Fruit fly (Drosophila melanogaster) whole organism, embryonic: ENCODE results near the gene sif.
A peak's percentile ranks its signal among the peaks of the same experiment; 100 is the strongest.

Experiments used
- BtbVII ChIP-seq: fragments of 200-800 bp; sonication (Bioruptor generic); optimal IDR thresholded peaks from 3 replicates; lab custom pipeline; 2017; ENCODE audit warnings: missing biosample characterization, mild to moderate bottlenecking, missing genetic modification characterization
- CG10147 ChIP-seq: fragments of 200-800 bp; sonication (Bioruptor generic); optimal IDR thresholded peaks from 2 replicates; lab custom pipeline; 2019; ENCODE audit warnings: missing biosample characterization, mild to moderate bottlenecking, missing genetic modification characterization, moderate library complexity
- CG10267 ChIP-seq: fragments of 200-800 bp; sonication (Bioruptor generic); optimal IDR thresholded peaks from 2 replicates; lab custom pipeline; 2018; ENCODE audit warnings: missing biosample characterization, mild to moderate bottlenecking, missing genetic modification characterization, moderate library complexity
- CG10979 ChIP-seq: fragments of 200-800 bp; sonication (Bioruptor generic); optimal IDR thresholded peaks from 2 replicates; lab custom pipeline; 2018; ENCODE audit warnings: missing biosample characterization, mild to moderate bottlenecking, missing genetic modification characterization, moderate library complexity
- CG11085 ChIP-seq: fragments of 200-800 bp; sonication (Bioruptor generic); IDR thresholded peaks from 2 replicates; pipeline ENCODE4 v1.3.6; 2022; ENCODE audit warnings: missing biosample characterization, missing genetic modification characterization
- CG12299 ChIP-seq: fragments of 200-800 bp; sonication (Bioruptor generic); optimal IDR thresholded peaks from 2 replicates; lab custom pipeline; 2018; ENCODE audit warnings: missing biosample characterization, mild to moderate bottlenecking, missing genetic modification characterization
- CG14710 ChIP-seq: fragments of 200-800 bp; sonication (Bioruptor generic); optimal IDR thresholded peaks from 3 replicates; lab custom pipeline; 2019; ENCODE audit warnings: missing biosample characterization, mild to moderate bottlenecking, missing genetic modification characterization, moderate library complexity
- CG17361 ChIP-seq: fragments of 200-800 bp; sonication (Bioruptor generic); IDR thresholded peaks from 3 replicates; pipeline ENCODE4 v1.3.6; 2022; ENCODE audit warnings: missing biosample characterization, missing genetic modification characterization
- CG18619 ChIP-seq: fragments of 200-800 bp; sonication (Bioruptor generic); optimal IDR thresholded peaks from 3 replicates; lab custom pipeline; 2017; ENCODE audit warnings: missing biosample characterization, mild to moderate bottlenecking, missing genetic modification characterization
- CG2678 ChIP-seq: fragments of 200-800 bp; sonication (Bioruptor generic); optimal IDR thresholded peaks from 3 replicates; lab custom pipeline; 2019; ENCODE audit warnings: missing biosample characterization, mild to moderate bottlenecking, missing genetic modification characterization, moderate library complexity
- CG2712 ChIP-seq: fragments of 200-800 bp; optimal IDR thresholded peaks from 3 replicates; lab custom pipeline; 2019; ENCODE audit warnings: missing biosample characterization, mild to moderate bottlenecking, missing genetic modification characterization, moderate library complexity
- CG31441 ChIP-seq: fragments of 200-800 bp; sonication (Bioruptor generic); IDR thresholded peaks from 2 replicates; pipeline ENCODE4 v1.3.6; 2022; ENCODE audit warnings: missing biosample characterization, missing genetic modification characterization
- CG3281 ChIP-seq: fragments of 200-800 bp; sonication (Bioruptor generic); optimal IDR thresholded peaks from 3 replicates; lab custom pipeline; 2017; ENCODE audit warnings: missing biosample characterization, mild to moderate bottlenecking, missing genetic modification characterization
- CG6654 ChIP-seq: fragments of 200-800 bp; sonication (Bioruptor generic); optimal IDR thresholded peaks from 2 replicates; lab custom pipeline; 2017; ENCODE audit warnings: missing biosample characterization, mild to moderate bottlenecking, missing genetic modification characterization
- CG9215 ChIP-seq: fragments of 200-800 bp; sonication (Bioruptor generic); IDR thresholded peaks from 2 replicates; pipeline ENCODE4 v1.3.6; 2022; ENCODE audit warnings: missing biosample characterization, missing genetic modification characterization
- CHES-1-like ChIP-seq: fragments of 200-800 bp; sonication (Bioruptor generic); optimal IDR thresholded peaks from 2 replicates; lab custom pipeline; 2016; ENCODE audit warnings: missing biosample characterization, missing genetic modification characterization
- Dfd ChIP-seq, 2 experiments: fragments of >200 bp; optimal IDR thresholded peaks; 2 replicates each; lab custom pipeline; 2017; ENCODE audit warnings: missing biosample characterization in 2 of 2, missing genetic modification characterization in 2 of 2
- Eip74EF ChIP-seq, 2 experiments: fragments of 200-800 bp in 1 of 2; fragments of >200 bp in 1 of 2; sonication (Bioruptor generic) in 1 of 2; optimal IDR thresholded peaks; 2 replicates each; lab custom pipeline; 2017 to 2019; ENCODE audit warnings: missing biosample characterization in 2 of 2, missing genetic modification characterization in 2 of 2, mild to moderate bottlenecking in 1 of 2, moderate library complexity in 1 of 2
- Fer1 ChIP-seq: fragments of 200-800 bp; sonication (Bioruptor generic); optimal IDR thresholded peaks from 2 replicates; lab custom pipeline; 2017; ENCODE audit warnings: missing biosample characterization, mild to moderate bottlenecking, missing genetic modification characterization
- Pdp1 ChIP-seq, 2 experiments: fragments of 200-800 bp; sonication (Bioruptor generic); optimal IDR thresholded peaks; 3 replicates each; lab custom pipeline; 2016; ENCODE audit warnings: missing biosample characterization in 2 of 2, missing genetic modification characterization in 2 of 2, mild to moderate bottlenecking in 1 of 2, moderate library complexity in 1 of 2
- Scr ChIP-seq: fragments of 200-800 bp; sonication (Bioruptor generic); IDR thresholded peaks from 2 replicates; pipeline ENCODE4 v1.3.6; 2022; ENCODE audit warnings: missing biosample characterization, missing genetic modification characterization; ENCODE audit not compliant: partially characterized antibody
- Six4 ChIP-seq: fragments of 200-800 bp; sonication (Bioruptor generic); optimal IDR thresholded peaks from 2 replicates; lab custom pipeline; 2016; ENCODE audit warnings: missing biosample characterization, missing genetic modification characterization
- Sox100B ChIP-seq: fragments of 200-800 bp; sonication (Bioruptor generic); optimal IDR thresholded peaks from 3 replicates; lab custom pipeline; 2018; ENCODE audit warnings: missing biosample characterization, mild to moderate bottlenecking, missing genetic modification characterization
- Stat92E ChIP-seq, 3 experiments: fragments of >200 bp in 2 of 3; fragments of 200-800 bp in 1 of 3; sonication (Bioruptor generic) in 1 of 3; optimal IDR thresholded peaks; 2 replicates each; lab custom pipeline; 2017 to 2019; ENCODE audit warnings: missing biosample characterization in 3 of 3, missing genetic modification characterization in 3 of 3, mild to moderate bottlenecking in 1 of 3, moderate library complexity in 1 of 3
- Usf ChIP-seq: fragments of 200-800 bp; sonication (Bioruptor generic); optimal IDR thresholded peaks from 2 replicates; lab custom pipeline; 2017; ENCODE audit warnings: missing genotype, missing biosample characterization, missing genetic modification characterization
- Xbp1 ChIP-seq: fragments of 200-800 bp; sonication (Bioruptor generic); optimal IDR thresholded peaks from 3 replicates; lab custom pipeline; 2016; ENCODE audit warnings: missing biosample characterization, mild to moderate bottlenecking, missing genetic modification characterization
- ara ChIP-seq: fragments of 200-800 bp; sonication (Bioruptor generic); IDR thresholded peaks from 2 replicates; pipeline ENCODE4 v1.3.6; 2022; ENCODE audit warnings: missing biosample characterization, missing genetic modification characterization
- bab2 ChIP-seq: fragments of 200-800 bp; sonication (Bioruptor generic); optimal IDR thresholded peaks from 2 replicates; lab custom pipeline; 2016; ENCODE audit warnings: missing biosample characterization, missing genetic modification characterization
- bcd ChIP-seq: fragments of 200-800 bp; sonication (Bioruptor generic); optimal IDR thresholded peaks from 2 replicates; lab custom pipeline; 2017; ENCODE audit warnings: missing biosample characterization, mild to moderate bottlenecking, missing genetic modification characterization
- bigmax ChIP-seq: fragments of 200-800 bp; sonication (Bioruptor generic); optimal IDR thresholded peaks from 2 replicates; lab custom pipeline; 2018; ENCODE audit warnings: missing biosample characterization, mild to moderate bottlenecking, missing genetic modification characterization
- chif ChIP-seq, 2 experiments: fragments of 200-800 bp; sonication (Bioruptor generic); optimal IDR thresholded peaks; 3 replicates each; lab custom pipeline; 2016; ENCODE audit warnings: missing biosample characterization in 2 of 2, missing genetic modification characterization in 2 of 2
- crp ChIP-seq, 2 experiments: fragments of 200-800 bp; sonication (Bioruptor generic); optimal IDR thresholded peaks; 2 replicates in 1 of 2; 3 replicates in 1 of 2; lab custom pipeline; 2017; ENCODE audit warnings: missing biosample characterization in 2 of 2, missing genetic modification characterization in 2 of 2, mild to moderate bottlenecking in 1 of 2, moderate library complexity in 1 of 2
- dmrt11E ChIP-seq: fragments of 200-800 bp; sonication (Bioruptor generic); optimal IDR thresholded peaks from 3 replicates; lab custom pipeline; 2018; ENCODE audit warnings: missing biosample characterization, mild to moderate bottlenecking, missing genetic modification characterization, moderate library complexity
- esg ChIP-seq: fragments of 200-800 bp; sonication (Bioruptor generic); conservative IDR thresholded peaks from 2 replicates; pipeline ENCODE4 v1.3.6; 2022; ENCODE audit warnings: missing biosample characterization, missing genetic modification characterization
- exex ChIP-seq: fragments of 200-800 bp; sonication (Bioruptor generic); optimal IDR thresholded peaks from 4 replicates; lab custom pipeline; 2018; ENCODE audit warnings: missing biosample characterization, mild to moderate bottlenecking, missing genetic modification characterization, moderate library complexity
- fd3F ChIP-seq: fragments of 200-800 bp; sonication (Bioruptor generic); optimal IDR thresholded peaks from 2 replicates; lab custom pipeline; 2018; ENCODE audit warnings: missing biosample characterization, mild to moderate bottlenecking, missing genetic modification characterization, moderate library complexity
- gem ChIP-seq: fragments of 200-800 bp; sonication (Bioruptor generic); optimal IDR thresholded peaks from 2 replicates; lab custom pipeline; 2019; ENCODE audit warnings: missing biosample characterization, mild to moderate bottlenecking, missing genetic modification characterization, moderate library complexity
- ind ChIP-seq: fragments of 200-800 bp; sonication (Bioruptor generic); optimal IDR thresholded peaks from 3 replicates; lab custom pipeline; 2016; ENCODE audit warnings: missing biosample characterization, missing genetic modification characterization
- kay ChIP-seq: fragments of 200-800 bp; sonication (Bioruptor generic); optimal IDR thresholded peaks from 2 replicates; lab custom pipeline; 2016; ENCODE audit warnings: missing biosample characterization, missing genetic modification characterization
- org-1 ChIP-seq: fragments of 200-800 bp; sonication (Bioruptor generic); optimal IDR thresholded peaks from 2 replicates; lab custom pipeline; 2017; ENCODE audit warnings: missing biosample characterization, missing genetic modification characterization
- row ChIP-seq: fragments of 200-800 bp; sonication (Bioruptor generic); IDR thresholded peaks from 3 replicates; pipeline ENCODE4 v1.3.6; 2022; ENCODE audit warnings: missing biosample characterization, missing genetic modification characterization
- run ChIP-seq: fragments of 200-800 bp; sonication (Bioruptor generic); optimal IDR thresholded peaks from 3 replicates; lab custom pipeline; 2018; ENCODE audit warnings: missing biosample characterization, mild to moderate bottlenecking, missing genetic modification characterization
- sc ChIP-seq, 3 experiments: fragments of >200 bp in 2 of 3; fragments of 200-800 bp in 1 of 3; sonication (Bioruptor generic) in 1 of 3; optimal IDR thresholded peaks; 2 replicates in 2 of 3; 3 replicates in 1 of 3; lab custom pipeline; 2017; ENCODE audit warnings: mild to moderate bottlenecking in 1 of 3, missing biosample characterization in 1 of 3, missing genetic modification characterization in 1 of 3, missing genetic modification reagents in 1 of 3
- schlank ChIP-seq: fragments of 200-800 bp; sonication (Bioruptor generic); optimal IDR thresholded peaks from 2 replicates; lab custom pipeline; 2018; ENCODE audit warnings: missing biosample characterization, mild to moderate bottlenecking, missing genetic modification characterization
- seq ChIP-seq: fragments of 200-800 bp; sonication (Bioruptor generic); IDR thresholded peaks from 2 replicates; pipeline ENCODE4 v1.3.6; 2022; ENCODE audit warnings: missing biosample characterization, missing genetic modification characterization
- shn ChIP-seq: fragments of 200-800 bp; sonication (Bioruptor generic); optimal IDR thresholded peaks from 3 replicates; lab custom pipeline; 2016; ENCODE audit warnings: missing biosample characterization, missing genetic modification characterization
- sim ChIP-seq: fragments of 200-800 bp; sonication (Bioruptor generic); IDR thresholded peaks from 2 replicates; pipeline ENCODE4 v1.3.6; 2022; ENCODE audit warnings: missing biosample characterization, missing genetic modification characterization
- slbo ChIP-seq: fragments of 200-800 bp; sonication (Bioruptor generic); IDR thresholded peaks from 2 replicates; pipeline ENCODE4 v1.3.6; 2022; ENCODE audit warnings: missing biosample characterization, missing genetic modification characterization
- slou ChIP-seq: fragments of 200-800 bp; sonication (Bioruptor generic); optimal IDR thresholded peaks from 3 replicates; lab custom pipeline; 2016; ENCODE audit warnings: missing biosample characterization, missing genetic modification characterization

Gene sif

dm6 chr3L:5630176-5630583 is 27.5 kb upstream of the sif start (continued):
- peak; percentile 25 for TF ChIP-seq Sox100B (GFP tag; lab: Kevin White, UChicago)
- TF ChIP-seq gem (tag; lab: Kevin White, UChicago) = peak; percentile 63
- no peak for TF ChIP-seq esg (GFP tag; lab: Robert Waterston, UW)
- TF ChIP-seq kay (GFP tag; lab: Kevin White, UChicago) = peak; percentile 27
- TF ChIP-seq dmrt11E = peak; percentile 50
- peak; percentile 33 for TF ChIP-seq Six4 (GFP tag; lab: Kevin White, UChicago)
- 0 out of 2 replicates have a peak, but pooled peaks have one; percentile 6 for TF ChIP-seq CG9215
- peak; percentile 41; the same call in 2 of the 3 replicates for TF ChIP-seq row
- TF ChIP-seq CG31441 (GFP tag; lab: Robert Waterston, UW) = peak; percentile 45; the same call in 1 of the 2 replicates
- no peak for TF ChIP-seq bigmax
- no peak for TF ChIP-seq Dfd (GFP tag; optimal IDR thresholded peaks at IDR 0.05; lab: Kevin White, UChicago)
- TF ChIP-seq CG18619 (GFP tag; lab: Kevin White, UChicago) = peak; percentile 6
- TF ChIP-seq CG6654 (GFP tag; lab: Kevin White, UChicago) = peak; percentile 15
- no peak for TF ChIP-seq fd3F (GFP tag; lab: Kevin White, UChicago)
- TF ChIP-seq CG14710 (tag; lab: Kevin White, UChicago) = peak; percentile 33
- TF ChIP-seq slou (GFP tag; lab: Kevin White, UChicago) = peak; percentile 45
- TF ChIP-seq Eip74EF (GFP tag; optimal IDR thresholded peaks at IDR 0.05; lab: Kevin White, UChicago) = peak in 1 of 2 experiments; percentile 52
- no peak for TF ChIP-seq schlank
- TF ChIP-seq ind = no peak
- TF ChIP-seq Scr (GFP tag; lab: Robert Waterston, UW) = no peak
- TF ChIP-seq sim = no peak
- TF ChIP-seq CG12299 (tag; lab: Kevin White, UChicago) = no peak
- TF ChIP-seq bcd (GFP tag; lab: Kevin White, UChicago) = peak; percentile 45
- peak in 1 of 3 experiments; percentile 39 for TF ChIP-seq Stat92E (GFP tag; optimal IDR thresholded peaks at IDR 0.05; lab: Kevin White, UChicago)
- peak; percentile 73 for TF ChIP-seq bab2 (GFP tag; lab: Kevin White, UChicago)
- no peak for TF ChIP-seq CHES-1-like (GFP tag; lab: Kevin White, UChicago)
- TF ChIP-seq run (tag; lab: Kevin White, UChicago) = no peak
- no peak for TF ChIP-seq seq
- no peak for TF ChIP-seq org-1 (GFP tag; lab: Kevin White, UChicago)
- TF ChIP-seq CG10979 = peak; percentile 41
- no peak for TF ChIP-seq CG11085
- peak; percentile 52 for TF ChIP-seq CG2712 (tag; lab: Kevin White, UChicago)
- no peak for TF ChIP-seq BtbVII (GFP tag; lab: Kevin White, UChicago)
- TF ChIP-seq exex (tag; lab: Kevin White, UChicago) = no peak
- no peak for TF ChIP-seq CG3281
- no peak for TF ChIP-seq Fer1 (GFP tag; lab: Kevin White, UChicago)
- TF ChIP-seq Xbp1 (GFP tag; lab: Kevin White, UChicago) = peak; percentile 9
- TF ChIP-seq shn (GFP tag; lab: Kevin White, UChicago) = no peak
- TF ChIP-seq chif (GFP tag; optimal IDR thresholded peaks at IDR 0.05; lab: Kevin White, UChicago) = peak in 1 of 2 experiments; percentile 14
- TF ChIP-seq crp (GFP tag; optimal IDR thresholded peaks at IDR 0.05; lab: Kevin White, UChicago) = no peak
- peak; percentile 1 for TF ChIP-seq CG10147 (GFP tag; lab: Kevin White, UChicago)
- peak; percentile 45 for TF ChIP-seq slbo (GFP tag; lab: Robert Waterston, UW)
- TF ChIP-seq CG10267 (tag; lab: Kevin White, UChicago) = no peak
- TF ChIP-seq Usf (GFP tag; lab: Kevin White, UChicago) = peak; percentile 24
- TF ChIP-seq CG17361 (GFP tag; lab: Robert Waterston, UW) = peak; percentile 81; the same call in 2 of the 3 replicates
- TF ChIP-seq CG2678 (tag; lab: Kevin White, UChicago) = peak; percentile 83
- TF ChIP-seq sc (optimal IDR thresholded peaks at IDR 0.05; lab: Kevin White, UChicago) = no peak
- peak; percentile 21 for TF ChIP-seq sc (GFP tag; optimal IDR thresholded peaks at IDR 0.05; lab: Kevin White, UChicago)
- peak in 1 of 2 experiments; percentile 29 for TF ChIP-seq Pdp1 (GFP tag; optimal IDR thresholded peaks at IDR 0.05; lab: Kevin White, UChicago)
- no peak for TF ChIP-seq ara (GFP tag; lab: Robert Waterston, UW)
